Fruit fly (Drosophila melanogaster): ENCODE measurements around the gene HGTX.

The HGTX gene

dm6 chr3L:14550839-14551415 is 48.4 kb downstream of the HGTX start, which contains the start of gene Gbs-70E:
Gene Gbs-70E (minus strand): TSS chr3L:14550975.
- TF ChIP-seq CG6683 (GFP tag; optimal IDR thresholded peaks at IDR 0.05) (peak; percentile 67), BEAF-32 (GFP tag; optimal IDR thresholded peaks at IDR 0.05) (no peak), fd64A (GFP tag; optimal IDR thresholded peaks at IDR 0.05) (peak; percentile 61), gcm2 (GFP tag; optimal IDR thresholded peaks at IDR 0.05) (peak; percentile 88), Deaf1 (tag; optimal IDR thresholded peaks at IDR 0.05) (peak; percentile 83), CG7271 (tag; optimal IDR thresholded peaks at IDR 0.05) (peak; percentile 75), CG8478 (optimal IDR thresholded peaks at IDR 0.05) (no peak), CG17912 (GFP tag; optimal IDR thresholded peaks at IDR 0.05) (peak; percentile 58), mam (GFP tag; optimal IDR thresholded peaks at IDR 0.05) (peak; percentile 94), sob (GFP tag; IDR thresholded peaks at IDR 0.05) (peak; percentile 90), z (GFP tag; IDR thresholded peaks at IDR 0.05) (peak; percentile 76; the same call in 2 of the 3 replicates), Usf (GFP tag; optimal IDR thresholded peaks at IDR 0.05) (peak; percentile 68), org-1 (GFP tag; optimal IDR thresholded peaks at IDR 0.05) (peak; percentile 90), CG15696 (tag; optimal IDR thresholded peaks at IDR 0.05) (peak; percentile 90), CG11398 (GFP tag; optimal IDR thresholded peaks at IDR 0.05) (peak; percentile 88), cato (GFP tag; optimal IDR thresholded peaks at IDR 0.05; ENCODE audit: borderline replicate concordance) (peak; percentile 85), Camta (GFP tag; optimal IDR thresholded peaks at IDR 0.05) (peak; percentile 91), Sin3A (optimal IDR thresholded peaks at IDR 0.05) (no peak), Ets65A (GFP tag) (peak; percentile 94), tll (GFP tag; optimal IDR thresholded peaks at IDR 0.05) (peak in 1 of 2 experiments; percentile 31), bab2 (GFP tag; optimal IDR thresholded peaks at IDR 0.05) (peak; percentile 93), pfk (GFP tag; optimal IDR thresholded peaks at IDR 0.05) (peak; percentile 68), CG11247 (GFP tag; IDR thresholded peaks at IDR 0.05) (peak; percentile 82), CG7556 (GFP tag; optimal IDR thresholded peaks at IDR 0.05) (peak; percentile 93), peb (GFP tag; IDR thresholded peaks at IDR 0.05) (peak; percentile 86), HLHmδ (GFP tag; optimal IDR thresholded peaks at IDR 0.05) (peak; percentile 64), Adf1 (GFP tag; IDR thresholded peaks at IDR 0.05) (peak; percentile 66), ab (GFP tag; optimal IDR thresholded peaks at IDR 0.05) (peak; percentile 45), onecut (GFP tag; IDR thresholded peaks at IDR 0.05) (peak; percentile 81), CG6854 (GFP tag; optimal IDR thresholded peaks at IDR 0.05) (peak; percentile 91), CG7357 (GFP tag; IDR thresholded peaks at IDR 0.05) (peak; percentile 81), CG11456 (GFP tag; IDR thresholded peaks at IDR 0.05) (peak; percentile 80; the same call in 1 of the 3 replicates), Nf-YC (tag; optimal IDR thresholded peaks at IDR 0.05) (peak; percentile 85), CG10274 (GFP tag; optimal IDR thresholded peaks at IDR 0.05) (peak; percentile 71), CG32532 (GFP tag; IDR thresholded peaks at IDR 0.05) (peak; percentile 92), stc (GFP tag; IDR thresholded peaks at IDR 0.05) (peak; percentile 94), repo (GFP tag; optimal IDR thresholded peaks at IDR 0.05) (peak; percentile 82), CG15479 (GFP tag; optimal IDR thresholded peaks at IDR 0.05) (peak; percentile 44), Fer3 (tag; optimal IDR thresholded peaks at IDR 0.05) (peak; percentile 91), CG12659 (GFP tag; optimal IDR thresholded peaks at IDR 0.05) (peak; percentile 92), Hr51 (GFP tag; optimal IDR thresholded peaks at IDR 0.05) (peak; percentile 90 to 96), Lim3 (GFP tag; IDR thresholded peaks at IDR 0.05) (0 out of 2 replicates have a peak, but pooled peaks have one; percentile 52), ase (GFP tag; IDR thresholded peaks at IDR 0.05) (peak; percentile 78; the same call in 2 of the 3 replicates), seq (GFP tag; IDR thresholded peaks at IDR 0.05) (peak; percentile 94), Sry-β (GFP tag; optimal IDR thresholded peaks at IDR 0.05) (no peak), CG8924 (tag; optimal IDR thresholded peaks at IDR 0.05) (peak; percentile 94), CG3995 (GFP tag; optimal IDR thresholded peaks at IDR 0.05) (peak; percentile 41), CG18764 (GFP tag; optimal IDR thresholded peaks at IDR 0.05) (peak; percentile 66), CG10431 (GFP tag; optimal IDR thresholded peaks at IDR 0.05) (peak; percentile 80), Hr39 (optimal IDR thresholded peaks at IDR 0.05) (no peak), CG15073 (GFP tag; optimal IDR thresholded peaks at IDR 0.05) (peak; percentile 53)
